Worm (Caenorhabditis elegans): ENCODE results near the gene ifb-2.

Gene ifb-2

ce11 chrII:5768274-5768820 is 18.4 kb downstream of the ifb-2 start:
- no peak for TF ChIP-seq ceh-88 (GFP tag; IDR thresholded peaks at IDR 0.05)
- no peak for TF ChIP-seq skn-1 (tag; optimal IDR thresholded peaks at IDR 0.05)
- no peak for TF ChIP-seq ceh-82 (tag; optimal IDR thresholded peaks at IDR 0.05)
- TF ChIP-seq alr-1 (tag; optimal IDR thresholded peaks at IDR 0.05; ENCODE audit: borderline replicate concordance): no peak
- TF ChIP-seq snpc-4 (tag; optimal IDR thresholded peaks at IDR 0.05): no peak
- peak; percentile 34 for TF ChIP-seq nhr-20 (tag; optimal IDR thresholded peaks at IDR 0.05)
- no peak for TF ChIP-seq aha-1 (tag; optimal IDR thresholded peaks at IDR 0.05)
- peak; percentile 88 for TF ChIP-seq nhr-85 (tag)
- TF ChIP-seq C34B4.2 (tag; optimal IDR thresholded peaks at IDR 0.05): no peak
- no peak for TF ChIP-seq lin-15B (tag; optimal IDR thresholded peaks at IDR 0.05)
- no peak for TF ChIP-seq grh-1 (GFP tag; IDR thresholded peaks at IDR 0.05)
- no peak for TF ChIP-seq ets-5 (GFP tag; IDR thresholded peaks at IDR 0.05)
- TF ChIP-seq lir-3 (tag; optimal IDR thresholded peaks at IDR 0.05; ENCODE audit: poor library complexity): no peak
- no peak for TF ChIP-seq fkh-10 (GFP tag; optimal IDR thresholded peaks at IDR 0.05)
- TF ChIP-seq mef-2 (tag; optimal IDR thresholded peaks at IDR 0.05): no peak
- no peak for TF ChIP-seq ceh-8 (GFP tag; optimal IDR thresholded peaks at IDR 0.05)
- TF ChIP-seq lin-14 (GFP tag; optimal IDR thresholded peaks at IDR 0.05): peak; percentile 67
- no peak for TF ChIP-seq zip-4 (GFP tag; optimal IDR thresholded peaks at IDR 0.05)
- no peak for TF ChIP-seq aly-2 (tag; optimal IDR thresholded peaks at IDR 0.05)
- no peak for TF ChIP-seq fkh-8 (tag; optimal IDR thresholded peaks at IDR 0.05)
- TF ChIP-seq ces-1 (GFP tag; optimal IDR thresholded peaks at IDR 0.05): no peak
- TF ChIP-seq nhr-84 (tag; optimal IDR thresholded peaks at IDR 0.05): no peak
- TF ChIP-seq zag-1 (tag; optimal IDR thresholded peaks at IDR 0.05): no peak
- no peak for TF ChIP-seq jun-1 (tag; optimal IDR thresholded peaks at IDR 0.05)
- TF ChIP-seq nhr-12 (tag; optimal IDR thresholded peaks at IDR 0.05): no peak
- no peak for TF ChIP-seq nhr-47 (tag; optimal IDR thresholded peaks at IDR 0.05)
- TF ChIP-seq xbp-1 (tag; optimal IDR thresholded peaks at IDR 0.05): no peak
- no peak for TF ChIP-seq pax-3 (tag; optimal IDR thresholded peaks at IDR 0.05)
- TF ChIP-seq unc-86 (tag; optimal IDR thresholded peaks at IDR 0.05): no peak
- TF ChIP-seq lsy-2 (tag; optimal IDR thresholded peaks at IDR 0.05): no peak
- TF ChIP-seq hpl-2 (GFP tag; optimal IDR thresholded peaks at IDR 0.05): no peak
- no peak for TF ChIP-seq ceh-90 (tag; optimal IDR thresholded peaks at IDR 0.05)
- TF ChIP-seq dpl-1 (GFP tag; optimal IDR thresholded peaks at IDR 0.05): no peak
- TF ChIP-seq F16B12.6 (tag; optimal IDR thresholded peaks at IDR 0.05): no peak
- no peak for TF ChIP-seq efl-3 (GFP tag; optimal IDR thresholded peaks at IDR 0.05)
- TF ChIP-seq vab-15 (tag; optimal IDR thresholded peaks at IDR 0.05): no peak
- no peak for TF ChIP-seq irx-1 (tag; optimal IDR thresholded peaks at IDR 0.05)
- no peak for TF ChIP-seq egl-13 (tag; optimal IDR thresholded peaks at IDR 0.05)
- no peak for TF ChIP-seq ceh-63 (GFP tag; optimal IDR thresholded peaks at IDR 0.05)
- peak in 2 of 6 experiments; percentile 19 to 59 for TF ChIP-seq elt-3 (tag; optimal IDR thresholded peaks at IDR 0.05)
- no peak for TF ChIP-seq efl-1 (optimal IDR thresholded peaks at IDR 0.05)
- no peak for TF ChIP-seq efl-1 (GFP tag; optimal IDR thresholded peaks at IDR 0.05 in 1 of 2)
- no peak for TF ChIP-seq nhr-77 (tag; optimal IDR thresholded peaks at IDR 0.05)
- TF ChIP-seq Y116A8C.19 (tag; optimal IDR thresholded peaks at IDR 0.05; ENCODE audit: borderline replicate concordance): no peak
- TF ChIP-seq elt-2 (tag; optimal IDR thresholded peaks at IDR 0.05): no peak
- no peak for TF ChIP-seq unc-98 (GFP tag; IDR thresholded peaks at IDR 0.05)
- TF ChIP-seq ztf-11 (tag; optimal IDR thresholded peaks at IDR 0.05): no peak
- TF ChIP-seq pag-3 (tag; optimal IDR thresholded peaks at IDR 0.05; ENCODE audit: borderline replicate concordance, insufficient read depth): no peak
- no peak for TF ChIP-seq tlp-1 (tag; optimal IDR thresholded peaks at IDR 0.05)
- TF ChIP-seq sox-4 (tag; optimal IDR thresholded peaks at IDR 0.05): no peak
- TF ChIP-seq pqm-1 (tag; optimal IDR thresholded peaks at IDR 0.05): no peak
- TF ChIP-seq unc-130 (tag; optimal IDR thresholded peaks at IDR 0.05): no peak
- no peak for TF ChIP-seq nhr-28 (tag; optimal IDR thresholded peaks at IDR 0.05)
- no peak for TF ChIP-seq ztf-4 (tag; optimal IDR thresholded peaks at IDR 0.05)

Data from whole organism, L1 larva.